2 fruit fly cellular contexts compared by ENCODE assay signal in the genomic region with DNA sequence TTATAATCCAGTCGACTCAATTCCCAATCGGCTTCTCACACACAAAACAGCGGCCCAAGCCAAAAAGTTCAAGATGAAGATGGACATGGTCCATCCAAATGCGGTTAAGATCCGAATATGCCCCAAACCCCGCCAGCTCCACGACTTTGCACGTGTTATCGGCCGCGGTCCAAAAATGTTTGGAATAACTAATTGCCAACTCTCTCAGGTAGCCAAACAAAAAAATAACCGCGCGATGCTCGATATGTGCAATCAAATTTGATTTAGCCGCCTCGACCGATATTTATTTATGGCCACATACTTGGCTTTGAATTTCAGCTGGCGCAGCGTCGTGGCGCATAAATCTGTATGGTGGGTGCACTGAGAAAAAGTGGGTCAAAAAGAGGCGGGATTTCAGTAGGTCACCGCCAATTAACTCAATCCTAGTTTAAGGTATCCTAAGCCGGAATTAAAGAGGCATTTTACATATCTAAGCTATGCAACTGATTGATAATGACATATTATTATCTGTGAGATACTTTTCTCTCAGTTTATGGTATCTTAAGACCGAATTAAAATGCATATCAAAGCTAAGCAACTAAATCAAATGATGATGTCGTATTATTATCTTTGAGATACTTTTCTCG.
A peak's percentile ranks its signal among the peaks of the same experiment; 100 is the strongest.
TF ChIP-seq lines count a peak whose summit lies in the region.

No protein-coding gene starts in this region.

TF ChIP-seq in whole organism, embryonic, 481 proteins besides CTCF, POLR2A, EP300 and RAD21 (continued from another document and continues in another):
- TF ChIP-seq CG4617 (GFP tag; optimal IDR thresholded peaks at IDR 0.05; lab: Kevin White, UChicago; ENCODE audit: borderline replicate concordance) (no peak), CG7963 (GFP tag; IDR thresholded peaks at IDR 0.05; lab: Robert Waterston, UW; ENCODE audit: partially characterized antibody) (no peak), CG1529 (GFP tag; optimal IDR thresholded peaks at IDR 0.05; lab: Kevin White, UChicago) (peak; percentile 13), caup (GFP tag; optimal IDR thresholded peaks at IDR 0.05; lab: Kevin White, UChicago; ENCODE audit: severe bottlenecking) (no peak), CG1792 (GFP tag; optimal IDR thresholded peaks at IDR 0.05; lab: Kevin White, UChicago) (no peak), CG10147 (GFP tag; optimal IDR thresholded peaks at IDR 0.05; lab: Kevin White, UChicago) (no peak), Bteb2 (GFP tag; optimal IDR thresholded peaks at IDR 0.05; lab: Kevin White, UChicago) (no peak), onecut (GFP tag; IDR thresholded peaks at IDR 0.05; lab: Robert Waterston, UW) (no peak), CG33557 (GFP tag; optimal IDR thresholded peaks at IDR 0.05; lab: Kevin White, UChicago) (no peak), B-H2 (GFP tag; optimal IDR thresholded peaks at IDR 0.05; lab: Kevin White, UChicago) (no peak), ro (GFP tag; IDR thresholded peaks at IDR 0.05; lab: Robert Waterston, UW) (no peak), CG13123 (GFP tag; optimal IDR thresholded peaks at IDR 0.05; lab: Kevin White, UChicago) (peak; percentile 22), CG18476 (GFP tag; optimal IDR thresholded peaks at IDR 0.05; lab: Kevin White, UChicago) (peak; percentile 39), CG18599 (GFP tag; optimal IDR thresholded peaks at IDR 0.05; lab: Kevin White, UChicago) (peak; percentile 7), cg (GFP tag; optimal IDR thresholded peaks at IDR 0.05; lab: Kevin White, UChicago) (no peak), D (optimal IDR thresholded peaks at IDR 0.05; lab: Kevin White, UChicago) (no peak), D (GFP tag; optimal IDR thresholded peaks at IDR 0.05; lab: Kevin White, UChicago) (peak; percentile 18), fd96Cb (tag; optimal IDR thresholded peaks at IDR 0.05; lab: Kevin White, UChicago) (peak; percentile 55), chn (GFP tag; optimal IDR thresholded peaks at IDR 0.05; lab: Kevin White, UChicago) (peak; percentile 52), HHEX (GFP tag; optimal IDR thresholded peaks at IDR 0.05; lab: Kevin White, UChicago) (peak; percentile 42), CG15696 (tag; optimal IDR thresholded peaks at IDR 0.05; lab: Kevin White, UChicago) (no peak), gt (GFP tag; IDR thresholded peaks at IDR 0.05; lab: Robert Waterston, UW) (no peak), usp (GFP tag; optimal IDR thresholded peaks at IDR 0.05; lab: Kevin White, UChicago) (no peak), danr (GFP tag; IDR thresholded peaks at IDR 0.05; lab: Robert Waterston, UW) (0 out of 2 replicates have a peak, but pooled peaks have one; percentile 42), peb (GFP tag; IDR thresholded peaks at IDR 0.05; lab: Robert Waterston, UW) (0 out of 2 replicates have a peak, but pooled peaks have one; percentile 31), exex (tag; optimal IDR thresholded peaks at IDR 0.05; lab: Kevin White, UChicago) (no peak), MBD-R2 (GFP tag; IDR thresholded peaks at IDR 0.05; lab: Robert Waterston, UW) (no peak), ham (GFP tag; IDR thresholded peaks at IDR 0.05; lab: Robert Waterston, UW) (no peak), dimm (GFP tag; IDR thresholded peaks at IDR 0.05; lab: Robert Waterston, UW) (no peak), HLH54F (GFP tag; optimal IDR thresholded peaks at IDR 0.05; lab: Kevin White, UChicago) (no peak), nau (GFP tag; optimal IDR thresholded peaks at IDR 0.05; lab: Kevin White, UChicago) (no peak), gcm (GFP tag; optimal IDR thresholded peaks at IDR 0.05; lab: Kevin White, UChicago) (peak; percentile 17), pho (GFP tag; optimal IDR thresholded peaks at IDR 0.05; lab: Kevin White, UChicago) (no peak), CG16813 (GFP tag; IDR thresholded peaks at IDR 0.05; lab: Robert Waterston, UW; ENCODE audit: partially characterized antibody) (no peak), CG11560 (tag; IDR thresholded peaks at IDR 0.05; lab: Robert Waterston, UW) (no peak), CG10959 (GFP tag; IDR thresholded peaks at IDR 0.05; lab: Robert Waterston, UW) (no peak), wor (GFP tag; IDR thresholded peaks at IDR 0.05; lab: Robert Waterston, UW) (peak; percentile 42; the same call in 1 of the 2 replicates), da (GFP tag; optimal IDR thresholded peaks at IDR 0.05; lab: Kevin White, UChicago) (no peak), sqz (GFP tag; optimal IDR thresholded peaks at IDR 0.05; lab: Kevin White, UChicago) (no peak), CG13894 (tag; optimal IDR thresholded peaks at IDR 0.05; lab: Kevin White, UChicago) (no peak), D19B (GFP tag; optimal IDR thresholded peaks at IDR 0.05; lab: Kevin White, UChicago) (no peak), Mes4 (GFP tag; optimal IDR thresholded peaks at IDR 0.05; lab: Kevin White, UChicago) (peak; percentile 4), emc (GFP tag; optimal IDR thresholded peaks at IDR 0.05; lab: Kevin White, UChicago) (no peak), sr (GFP tag; IDR thresholded peaks at IDR 0.05; lab: Robert Waterston, UW) (no peak), CG4730 (GFP tag; IDR thresholded peaks at IDR 0.05; lab: Robert Waterston, UW) (no peak), Sin3A (optimal IDR thresholded peaks at IDR 0.05; lab: Kevin White, UChicago) (no peak), CG1233 (GFP tag; optimal IDR thresholded peaks at IDR 0.05; lab: Kevin White, UChicago) (peak; percentile 13), mirr (GFP tag; optimal IDR thresholded peaks at IDR 0.05; lab: Kevin White, UChicago) (no peak), zfh2 (GFP tag; optimal IDR thresholded peaks at IDR 0.05; lab: Kevin White, UChicago) (no peak), grn (GFP tag; optimal IDR thresholded peaks at IDR 0.05; lab: Kevin White, UChicago) (no peak), CG11456 (GFP tag; IDR thresholded peaks at IDR 0.05; lab: Robert Waterston, UW) (no peak), CG11695 (GFP tag; IDR thresholded peaks at IDR 0.05; lab: Robert Waterston, UW) (peak; percentile 41; the same call in 1 of the 3 replicates), Oli (tag; optimal IDR thresholded peaks at IDR 0.05; lab: Kevin White, UChicago) (peak; percentile 72), Dip3 (GFP tag; optimal IDR thresholded peaks at IDR 0.05; lab: Kevin White, UChicago) (no peak), H2.0 (GFP tag; IDR thresholded peaks at IDR 0.05; lab: Robert Waterston, UW) (peak; percentile 62), bcd (GFP tag; optimal IDR thresholded peaks at IDR 0.05; lab: Kevin White, UChicago) (peak; percentile 9), hbn (GFP tag; IDR thresholded peaks at IDR 0.05; lab: Robert Waterston, UW; ENCODE audit: partially characterized antibody) (no peak), CG8359 (GFP tag; optimal IDR thresholded peaks at IDR 0.05; lab: Kevin White, UChicago; ENCODE audit: borderline replicate concordance) (peak; percentile 20), CG18619 (GFP tag; optimal IDR thresholded peaks at IDR 0.05; lab: Kevin White, UChicago) (no peak), HLH4C (GFP tag; IDR thresholded peaks at IDR 0.05; lab: Robert Waterston, UW; ENCODE audit: partially characterized antibody) (no peak), fru (optimal IDR thresholded peaks at IDR 0.05; lab: Kevin White, UChicago) (no peak), dpn (GFP tag; optimal IDR thresholded peaks at IDR 0.05; lab: Kevin White, UChicago) (peak; percentile 52 to 60), phol (tag; optimal IDR thresholded peaks at IDR 0.05; lab: Kevin White, UChicago) (peak; percentile 54)

TF ChIP-seq in whole organism, prepupa, 60 proteins besides CTCF, POLR2A, EP300 and RAD21 (continued from another document):
- TF ChIP-seq Sox14 (GFP tag; optimal IDR thresholded peaks at IDR 0.05; lab: Kevin White, UChicago) (no peak), Eip93F (GFP tag; optimal IDR thresholded peaks at IDR 0.05; lab: Kevin White, UChicago) (no peak), CG11762 (GFP tag; optimal IDR thresholded peaks at IDR 0.05; lab: Kevin White, UChicago; ENCODE audit: insufficient read depth) (no peak), CG6854 (GFP tag; optimal IDR thresholded peaks at IDR 0.05; lab: Kevin White, UChicago) (no peak), dac (GFP tag; optimal IDR thresholded peaks at IDR 0.05; lab: Kevin White, UChicago) (no peak), Sox102F (GFP tag; optimal IDR thresholded peaks at IDR 0.05; lab: Kevin White, UChicago) (peak; percentile 36), eg (GFP tag; IDR thresholded peaks at IDR 0.05; lab: Robert Waterston, UW) (no peak), CG9139 (GFP tag; optimal IDR thresholded peaks at IDR 0.05; lab: Kevin White, UChicago) (no peak), CG8119 (GFP tag; IDR thresholded peaks at IDR 0.05; lab: Robert Waterston, UW) (no peak), CG3919 (GFP tag; optimal IDR thresholded peaks at IDR 0.05; lab: Kevin White, UChicago) (no peak), CG6163 (GFP tag; IDR thresholded peaks at IDR 0.05; lab: Robert Waterston, UW) (no peak), CG32006 (GFP tag; optimal IDR thresholded peaks at IDR 0.05; lab: Kevin White, UChicago) (peak; percentile 40), Smox (GFP tag; optimal IDR thresholded peaks at IDR 0.05; lab: Kevin White, UChicago) (peak; percentile 35), CG11294 (GFP tag; IDR thresholded peaks at IDR 0.05; lab: Robert Waterston, UW) (no peak), spab (GFP tag; optimal IDR thresholded peaks at IDR 0.05; lab: Kevin White, UChicago) (no peak), vri (GFP tag; optimal IDR thresholded peaks at IDR 0.05; lab: Kevin White, UChicago) (no peak), net (GFP tag; optimal IDR thresholded peaks at IDR 0.05; lab: Kevin White, UChicago) (no peak), CG31627 (GFP tag; optimal IDR thresholded peaks at IDR 0.05; lab: Kevin White, UChicago) (peak; percentile 41), lz (GFP tag; optimal IDR thresholded peaks at IDR 0.05; lab: Kevin White, UChicago) (no peak), Eip78C (GFP tag; lab: Kevin White, UChicago) (peak; percentile 64), Hr4 (GFP tag; optimal IDR thresholded peaks at IDR 0.05; lab: Kevin White, UChicago) (peak; percentile 27), CG4318 (GFP tag; optimal IDR thresholded peaks at IDR 0.05; lab: Kevin White, UChicago) (no peak), achi (GFP tag; optimal IDR thresholded peaks at IDR 0.05; lab: Kevin White, UChicago) (peak; percentile 7), pdm3 (GFP tag; optimal IDR thresholded peaks at IDR 0.05; lab: Kevin White, UChicago) (no peak), CG6792 (GFP tag; optimal IDR thresholded peaks at IDR 0.05; lab: Kevin White, UChicago) (no peak), CG6808 (GFP tag; optimal IDR thresholded peaks at IDR 0.05; lab: Kevin White, UChicago) (no peak), ss (GFP tag; optimal IDR thresholded peaks at IDR 0.05; lab: Kevin White, UChicago) (no peak), CG11902 (GFP tag; optimal IDR thresholded peaks at IDR 0.05; lab: Kevin White, UChicago) (no peak), fd85E (GFP tag; optimal IDR thresholded peaks at IDR 0.05; lab: Kevin White, UChicago) (no peak)
